Worm (Caenorhabditis elegans): ENCODE data around the gene C46F9.5.

Gene C46F9.5

DNA sequence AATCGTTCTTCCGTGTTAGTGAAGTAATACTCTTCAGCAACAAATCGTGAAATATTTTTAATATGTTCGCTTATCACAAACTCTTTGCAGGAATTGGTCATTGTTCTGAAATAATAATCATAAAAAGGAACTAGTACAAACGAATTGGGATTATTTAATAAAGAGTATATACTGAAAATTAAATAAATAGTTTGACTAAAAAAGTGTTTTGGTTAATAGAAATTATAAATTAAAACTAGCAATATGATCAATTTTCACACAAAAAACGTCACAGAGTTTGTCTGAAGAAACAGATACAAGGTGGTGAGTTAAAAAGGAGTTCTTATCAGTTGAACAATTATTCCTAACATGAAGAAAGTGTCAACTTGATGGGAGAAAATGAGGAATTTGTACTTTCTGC, 12.7 kb upstream of the C46F9.5 start, which contains the start of gene math-5:
math-5 (minus strand) TSS at position 101 of the 400 bp plus-strand sequence.
- no peak for TF ChIP-seq flt-1 (GFP tag; IDR thresholded peaks at IDR 0.05)
- TF ChIP-seq tra-4 (tag; optimal IDR thresholded peaks at IDR 0.05), result no peak
- TF ChIP-seq hmg-4 (GFP tag; optimal IDR thresholded peaks at IDR 0.05), result no peak
- no peak for TF ChIP-seq ceh-36 (tag; optimal IDR thresholded peaks at IDR 0.05)
- no peak for TF ChIP-seq F13C5.2 (tag; optimal IDR thresholded peaks at IDR 0.05)
- no peak for TF ChIP-seq aly-1 (tag; optimal IDR thresholded peaks at IDR 0.05)
- TF ChIP-seq ceh-13 (GFP tag; optimal IDR thresholded peaks at IDR 0.05), result no peak
- no peak for TF ChIP-seq tbx-11 (GFP tag; IDR thresholded peaks at IDR 0.05)
- TF ChIP-seq scrt-1 (GFP tag; IDR thresholded peaks at IDR 0.05), result no peak
- TF ChIP-seq hmbx-1 (tag; optimal IDR thresholded peaks at IDR 0.05), result no peak
- TF ChIP-seq tbx-37 (GFP tag; conservative IDR thresholded peaks at IDR 0.05), result no peak
- no peak for TF ChIP-seq pes-1 (GFP tag; IDR thresholded peaks at IDR 0.05)
- no peak for TF ChIP-seq B0310.2 (tag; optimal IDR thresholded peaks at IDR 0.05)

DNA sequence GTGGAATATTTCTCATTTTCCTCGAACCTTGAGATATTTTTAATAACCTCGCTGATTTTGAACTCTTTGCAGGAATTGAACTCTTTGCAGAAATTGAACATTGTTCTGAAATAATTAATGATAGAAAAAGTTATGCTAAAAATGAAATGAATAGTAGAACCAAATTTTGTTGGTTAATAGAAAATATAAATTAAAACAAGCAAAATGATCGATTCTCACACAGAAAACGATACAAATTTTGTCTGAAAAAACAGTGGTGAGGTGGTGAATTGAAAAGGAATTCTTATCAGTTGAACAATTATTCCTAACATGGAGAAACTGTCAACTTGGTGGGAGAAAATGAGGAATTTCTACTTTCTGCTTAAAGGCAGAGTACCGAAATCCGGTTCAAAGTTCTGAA, 10.7 kb upstream of the C46F9.5 start, which contains the start of gene math-6:
math-6 (minus strand) TSS at position 101 of the 400 bp plus-strand sequence.
- TF ChIP-seq tra-4 (tag; optimal IDR thresholded peaks at IDR 0.05), result no peak
- TF ChIP-seq pes-1 (GFP tag; IDR thresholded peaks at IDR 0.05), result no peak
- TF ChIP-seq hmg-4 (GFP tag; optimal IDR thresholded peaks at IDR 0.05), result no peak
- TF ChIP-seq ceh-36 (tag; optimal IDR thresholded peaks at IDR 0.05), result no peak
- no peak for TF ChIP-seq tbx-11 (GFP tag; IDR thresholded peaks at IDR 0.05)
- TF ChIP-seq ets-7 (tag; optimal IDR thresholded peaks at IDR 0.05), result no peak
- no peak for TF ChIP-seq ceh-13 (GFP tag; optimal IDR thresholded peaks at IDR 0.05)
- TF ChIP-seq hmbx-1 (tag; optimal IDR thresholded peaks at IDR 0.05), result no peak
- no peak for TF ChIP-seq sea-1 (GFP tag; conservative IDR thresholded peaks at IDR 0.05)
- no peak for TF ChIP-seq hnd-1 (tag; optimal IDR thresholded peaks at IDR 0.05)
- TF ChIP-seq aly-1 (tag; optimal IDR thresholded peaks at IDR 0.05), result no peak
- no peak for TF ChIP-seq F13C5.2 (tag; optimal IDR thresholded peaks at IDR 0.05)
- no peak for TF ChIP-seq scrt-1 (GFP tag; IDR thresholded peaks at IDR 0.05)
- TF ChIP-seq B0310.2 (tag; optimal IDR thresholded peaks at IDR 0.05), result no peak
- no peak for TF ChIP-seq ama-1 (optimal IDR thresholded peaks at IDR 0.05)
- TF ChIP-seq flt-1 (GFP tag; IDR thresholded peaks at IDR 0.05), result no peak
- TF ChIP-seq tbx-37 (GFP tag; conservative IDR thresholded peaks at IDR 0.05), result no peak

DNA sequence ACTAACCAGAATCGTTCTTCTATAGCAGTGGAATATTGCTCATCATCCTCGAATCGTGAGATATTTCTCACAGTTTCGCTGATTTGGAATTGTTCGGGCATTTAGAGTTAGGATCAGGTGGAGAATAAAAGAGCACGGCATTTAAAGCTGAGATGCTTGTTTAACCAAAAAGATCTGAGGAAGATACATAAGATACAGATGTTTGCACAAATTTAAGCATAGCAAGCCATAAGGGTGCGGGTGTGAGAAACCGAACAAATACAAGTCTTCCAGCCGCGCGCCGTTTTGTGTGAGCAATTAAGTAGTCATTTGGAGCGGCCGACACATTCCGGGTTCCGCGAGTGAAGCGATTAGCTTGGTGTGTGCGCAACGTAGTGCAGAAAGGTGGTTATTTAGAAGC, 9.0 kb upstream of the C46F9.5 start, which contains the start of gene math-7:
math-7 (minus strand) TSS at position 101 of the 400 bp plus-strand sequence.
- TF ChIP-seq aly-1 (tag; optimal IDR thresholded peaks at IDR 0.05) (no peak), ama-1 (optimal IDR thresholded peaks at IDR 0.05) (no peak), hmbx-1 (tag; optimal IDR thresholded peaks at IDR 0.05) (no peak), hnd-1 (tag; optimal IDR thresholded peaks at IDR 0.05) (no peak), tbx-37 (GFP tag; conservative IDR thresholded peaks at IDR 0.05) (no peak), flt-1 (GFP tag; IDR thresholded peaks at IDR 0.05) (no peak), hmg-4 (GFP tag; optimal IDR thresholded peaks at IDR 0.05) (no peak), pes-1 (GFP tag; IDR thresholded peaks at IDR 0.05) (no peak), ceh-13 (GFP tag; optimal IDR thresholded peaks at IDR 0.05) (no peak), sea-1 (GFP tag; conservative IDR thresholded peaks at IDR 0.05) (no peak), tra-4 (tag; optimal IDR thresholded peaks at IDR 0.05) (no peak), scrt-1 (GFP tag; IDR thresholded peaks at IDR 0.05) (no peak)

- TF ChIP-seq tbx-11 (GFP tag; IDR thresholded peaks at IDR 0.05) (no peak), B0310.2 (tag; optimal IDR thresholded peaks at IDR 0.05) (no peak), ama-1 (optimal IDR thresholded peaks at IDR 0.05) (no peak), ets-7 (tag; optimal IDR thresholded peaks at IDR 0.05) (no peak), F13C5.2 (tag; optimal IDR thresholded peaks at IDR 0.05) (no peak), ceh-13 (GFP tag; optimal IDR thresholded peaks at IDR 0.05) (no peak)
Observed at ce11 chrII:1889071-1889470, 6.3 kb upstream of the C46F9.5 start, which contains the start of gene math-8. TSS of gene math-8 (minus strand) at chrII:1889171.

ce11 chrII:1890682-1891081, 4.7 kb upstream of the C46F9.5 start, which contains the start of gene math-9:
TSS of gene math-9 (minus strand) at chrII:1890782.
- TF ChIP-seq F13C5.2 (tag; optimal IDR thresholded peaks at IDR 0.05) (no peak), hnd-1 (tag; optimal IDR thresholded peaks at IDR 0.05) (no peak), scrt-1 (GFP tag; IDR thresholded peaks at IDR 0.05) (no peak), ama-1 (optimal IDR thresholded peaks at IDR 0.05) (no peak), pes-1 (GFP tag; IDR thresholded peaks at IDR 0.05) (no peak), tra-4 (tag; optimal IDR thresholded peaks at IDR 0.05) (no peak), sea-1 (GFP tag; conservative IDR thresholded peaks at IDR 0.05) (no peak), tbx-11 (GFP tag; IDR thresholded peaks at IDR 0.05) (no peak), tbx-37 (GFP tag; conservative IDR thresholded peaks at IDR 0.05) (no peak), ets-7 (tag; optimal IDR thresholded peaks at IDR 0.05) (no peak), ceh-36 (tag; optimal IDR thresholded peaks at IDR 0.05) (no peak), hmg-4 (GFP tag; optimal IDR thresholded peaks at IDR 0.05) (no peak), flt-1 (GFP tag; IDR thresholded peaks at IDR 0.05) (no peak)

ce11 chrII:1893912-1894311, 1.5 kb upstream of the C46F9.5 start, which contains the start of gene C16C4.1:
TSS of gene C16C4.1 (plus strand) at chrII:1894212.
- TF ChIP-seq ama-1 (optimal IDR thresholded peaks at IDR 0.05), result no peak
- TF ChIP-seq B0310.2 (tag; optimal IDR thresholded peaks at IDR 0.05), result no peak
- TF ChIP-seq sea-1 (GFP tag; conservative IDR thresholded peaks at IDR 0.05), result no peak
- TF ChIP-seq hmbx-1 (tag; optimal IDR thresholded peaks at IDR 0.05), result no peak
- no peak for TF ChIP-seq tbx-11 (GFP tag; IDR thresholded peaks at IDR 0.05)
- TF ChIP-seq F13C5.2 (tag; optimal IDR thresholded peaks at IDR 0.05), result no peak
- no peak for TF ChIP-seq ceh-13 (GFP tag; optimal IDR thresholded peaks at IDR 0.05)
- TF ChIP-seq pes-1 (GFP tag; IDR thresholded peaks at IDR 0.05), result no peak
- no peak for TF ChIP-seq hnd-1 (tag; optimal IDR thresholded peaks at IDR 0.05)
- TF ChIP-seq hmg-4 (GFP tag; optimal IDR thresholded peaks at IDR 0.05), result no peak
- TF ChIP-seq flt-1 (GFP tag; IDR thresholded peaks at IDR 0.05), result no peak
- TF ChIP-seq scrt-1 (GFP tag; IDR thresholded peaks at IDR 0.05), result no peak
- TF ChIP-seq tbx-37 (GFP tag; conservative IDR thresholded peaks at IDR 0.05), result no peak
- TF ChIP-seq tra-4 (tag; optimal IDR thresholded peaks at IDR 0.05), result no peak
- TF ChIP-seq ets-7 (tag; optimal IDR thresholded peaks at IDR 0.05), result no peak
- no peak for TF ChIP-seq ceh-36 (tag; optimal IDR thresholded peaks at IDR 0.05)

- TF ChIP-seq hmbx-1 (tag; optimal IDR thresholded peaks at IDR 0.05) (no peak), flt-1 (GFP tag; IDR thresholded peaks at IDR 0.05) (no peak), aly-1 (tag; optimal IDR thresholded peaks at IDR 0.05) (no peak), F13C5.2 (tag; optimal IDR thresholded peaks at IDR 0.05) (no peak), hmg-4 (GFP tag; optimal IDR thresholded peaks at IDR 0.05) (no peak)
Observed at ce11 chrII:1895762-1896161, 384 bp downstream of the C46F9.5 start, which contains the start of gene math-25. TSS of gene math-25 (plus strand) at chrII:1896062.
